Worm (Caenorhabditis elegans): Measurements from ENCODE around the gene W02H5.19.
A peak's percentile ranks its signal among the peaks of the same experiment; 100 is the strongest.

W02H5.19 gene

DNA sequence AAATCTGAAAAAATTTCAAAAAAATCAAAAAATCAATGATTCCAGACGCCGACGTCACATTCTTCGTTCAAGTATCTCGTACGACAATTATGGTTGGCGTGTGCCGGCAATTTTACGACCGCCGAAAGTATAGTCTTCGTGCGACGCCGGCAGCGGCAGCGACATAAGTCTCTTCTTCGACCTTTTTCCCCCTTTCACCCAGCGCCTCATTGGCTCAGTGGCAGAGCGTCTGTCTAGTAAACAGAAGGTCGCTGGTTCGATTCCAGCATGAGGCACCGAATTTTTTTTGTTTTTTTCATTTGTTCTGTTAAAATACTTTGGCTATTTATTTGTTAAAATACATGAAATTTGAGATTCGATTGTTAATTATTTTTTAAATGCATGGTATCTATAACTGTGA lies 35.1 kb downstream of the W02H5.19 start:
- TF ChIP-seq Y116A8C.19 (tag; optimal IDR thresholded peaks at IDR 0.05; ENCODE audit: borderline replicate concordance) = no peak
- peak; percentile 25 for TF ChIP-seq dsc-1 (tag; optimal IDR thresholded peaks at IDR 0.05)
- TF ChIP-seq isw-1 (GFP tag; IDR thresholded peaks at IDR 0.05) = no peak
- TF ChIP-seq hlh-17 (GFP tag; optimal IDR thresholded peaks at IDR 0.05; ENCODE audit: borderline replicate concordance) = no peak
- no peak for TF ChIP-seq nhr-11 (tag; optimal IDR thresholded peaks at IDR 0.05)
- TF ChIP-seq tlp-1 (tag; optimal IDR thresholded peaks at IDR 0.05) = no peak
- TF ChIP-seq pqm-1 (tag; optimal IDR thresholded peaks at IDR 0.05) = no peak
- TF ChIP-seq efl-3 (GFP tag; optimal IDR thresholded peaks at IDR 0.05) = no peak
- TF ChIP-seq lsy-2 (tag; optimal IDR thresholded peaks at IDR 0.05) = peak; percentile 30 to 59
- no peak for TF ChIP-seq nhr-237 (tag; optimal IDR thresholded peaks at IDR 0.05)
- no peak for TF ChIP-seq C34B4.2 (tag; optimal IDR thresholded peaks at IDR 0.05)
- TF ChIP-seq egl-27 (tag; optimal IDR thresholded peaks at IDR 0.05) = no peak
- no peak for TF ChIP-seq ceh-63 (GFP tag; optimal IDR thresholded peaks at IDR 0.05)
- no peak for TF ChIP-seq aha-1 (tag; optimal IDR thresholded peaks at IDR 0.05)
- no peak for TF ChIP-seq unc-62 (GFP tag; optimal IDR thresholded peaks at IDR 0.05)
- peak; percentile 15 for TF ChIP-seq xbp-1 (tag; optimal IDR thresholded peaks at IDR 0.05)
- TF ChIP-seq aly-2 (tag; optimal IDR thresholded peaks at IDR 0.05) = no peak
- no peak for TF ChIP-seq alr-1 (tag; optimal IDR thresholded peaks at IDR 0.05; ENCODE audit: borderline replicate concordance)
- TF ChIP-seq swsn-7 (tag; optimal IDR thresholded peaks at IDR 0.05) = peak; percentile 33
- TF ChIP-seq rnt-1 (tag; optimal IDR thresholded peaks at IDR 0.05) = peak; percentile 45
- no peak for TF ChIP-seq fkh-4 (tag; optimal IDR thresholded peaks at IDR 0.05; ENCODE audit: borderline replicate concordance)
- TF ChIP-seq C04F5.9 (tag; optimal IDR thresholded peaks at IDR 0.05) = no peak
- no peak for TF ChIP-seq F16B12.6 (tag; optimal IDR thresholded peaks at IDR 0.05)
- no peak for TF ChIP-seq sup-37 (GFP tag; optimal IDR thresholded peaks at IDR 0.05)
- peak; percentile 10 for TF ChIP-seq mep-1 (tag; optimal IDR thresholded peaks at IDR 0.05)
- peak; percentile 29 for TF ChIP-seq jun-1 (tag; optimal IDR thresholded peaks at IDR 0.05)
- TF ChIP-seq skn-1 (tag; optimal IDR thresholded peaks at IDR 0.05) = peak; percentile 15
- no peak for TF ChIP-seq ztf-4 (tag; optimal IDR thresholded peaks at IDR 0.05)
- no peak for TF ChIP-seq lin-39 (tag; optimal IDR thresholded peaks at IDR 0.05)
- TF ChIP-seq nhr-84 (tag; optimal IDR thresholded peaks at IDR 0.05) = no peak
- peak; percentile 25 to 40 (median 25) for TF ChIP-seq dpl-1 (GFP tag; optimal IDR thresholded peaks at IDR 0.05)
- no peak for TF ChIP-seq egl-13 (tag; optimal IDR thresholded peaks at IDR 0.05)
- no peak for TF ChIP-seq lin-13 (GFP tag; optimal IDR thresholded peaks at IDR 0.05)
- TF ChIP-seq nhr-71 (tag; optimal IDR thresholded peaks at IDR 0.05) = peak; percentile 47
- TF ChIP-seq nhr-76 (tag; optimal IDR thresholded peaks at IDR 0.05) = no peak
- TF ChIP-seq nhr-12 (tag; optimal IDR thresholded peaks at IDR 0.05) = no peak
- TF ChIP-seq ets-5 (GFP tag; IDR thresholded peaks at IDR 0.05) = no peak
- TF ChIP-seq grh-1 (GFP tag; IDR thresholded peaks at IDR 0.05) = no peak
- peak; percentile 53 for TF ChIP-seq snu-23 (GFP tag; optimal IDR thresholded peaks at IDR 0.05)
- peak; percentile 32 to 61 for TF ChIP-seq lin-35 (GFP tag; optimal IDR thresholded peaks at IDR 0.05)
- TF ChIP-seq C16A3.4 (tag; optimal IDR thresholded peaks at IDR 0.05) = peak; percentile 31
- no peak for TF ChIP-seq mab-9 (GFP tag; IDR thresholded peaks at IDR 0.05)
- no peak for TF ChIP-seq fkh-8 (tag; optimal IDR thresholded peaks at IDR 0.05)
- no peak for TF ChIP-seq ces-1 (GFP tag; optimal IDR thresholded peaks at IDR 0.05)
- TF ChIP-seq ceh-88 (GFP tag; IDR thresholded peaks at IDR 0.05) = no peak
- TF ChIP-seq efl-1 (optimal IDR thresholded peaks at IDR 0.05) = peak; percentile 31 to 34
- TF ChIP-seq efl-1 (GFP tag; optimal IDR thresholded peaks at IDR 0.05 in 1 of 2) = peak; percentile 33 to 95
- peak; percentile 59 for TF ChIP-seq nhr-47 (tag; optimal IDR thresholded peaks at IDR 0.05)
- no peak for TF ChIP-seq snpc-4 (tag; optimal IDR thresholded peaks at IDR 0.05)
- peak; percentile 41 for TF ChIP-seq lin-14 (GFP tag; optimal IDR thresholded peaks at IDR 0.05)
- TF ChIP-seq blmp-1 (tag; optimal IDR thresholded peaks at IDR 0.05) = peak; percentile 27
- no peak for TF ChIP-seq lir-3 (tag; optimal IDR thresholded peaks at IDR 0.05; ENCODE audit: poor library complexity)
- TF ChIP-seq lin-15B (tag; optimal IDR thresholded peaks at IDR 0.05) = no peak
- TF ChIP-seq pax-3 (tag; optimal IDR thresholded peaks at IDR 0.05) = no peak
